Fruit fly (Drosophila melanogaster): ENCODE results near the gene CG13813.

Gene CG13813

DNA sequence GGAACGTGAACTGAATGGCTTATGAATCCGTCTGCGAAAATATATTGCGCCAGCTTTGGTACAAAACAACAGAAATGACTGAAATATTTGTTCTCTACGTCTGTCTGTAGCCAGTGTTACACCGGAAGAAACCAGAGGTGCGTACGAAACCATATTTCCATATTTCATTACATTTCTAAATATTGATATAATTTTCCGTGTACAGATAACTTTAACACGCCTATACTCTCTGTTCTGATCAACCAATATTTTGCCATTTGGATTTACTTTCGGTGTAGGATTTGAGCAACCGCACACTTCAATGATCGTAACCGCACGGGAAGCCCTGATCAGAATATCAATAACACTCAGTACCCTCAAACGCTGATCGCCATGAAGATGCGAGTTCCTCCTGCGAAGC is 36.7 kb upstream of the CG13813 start (continued):
- TF ChIP-seq chinmo (GFP tag; IDR thresholded peaks at IDR 0.05; ENCODE audit: partially characterized antibody) (0 out of 4 replicates have a peak, but pooled peaks have one; percentile 35), Antp (GFP tag; optimal IDR thresholded peaks at IDR 0.05) (peak; percentile 27), HHEX (GFP tag; optimal IDR thresholded peaks at IDR 0.05) (peak; percentile 36), CG14441 (GFP tag; IDR thresholded peaks at IDR 0.05) (peak; percentile 64), CG2712 (tag; optimal IDR thresholded peaks at IDR 0.05) (peak; percentile 31), en (GFP tag; optimal IDR thresholded peaks at IDR 0.05) (no peak), CG7357 (GFP tag; IDR thresholded peaks at IDR 0.05) (no peak), HmgD (GFP tag; optimal IDR thresholded peaks at IDR 0.05) (no peak), sqz (GFP tag; optimal IDR thresholded peaks at IDR 0.05) (no peak), CG3281 (GFP tag; optimal IDR thresholded peaks at IDR 0.05) (peak; percentile 32), CG10543 (GFP tag; optimal IDR thresholded peaks at IDR 0.05) (no peak), CG11085 (GFP tag; IDR thresholded peaks at IDR 0.05) (no peak), da (GFP tag; optimal IDR thresholded peaks at IDR 0.05) (no peak), Ptx1 (GFP tag; IDR thresholded peaks at IDR 0.05) (peak; percentile 43; the same call in 1 of the 2 replicates), slou (GFP tag; optimal IDR thresholded peaks at IDR 0.05) (no peak), sr (GFP tag; IDR thresholded peaks at IDR 0.05) (no peak), CG33557 (GFP tag; optimal IDR thresholded peaks at IDR 0.05) (no peak), ac (GFP tag; optimal IDR thresholded peaks at IDR 0.05) (no peak), CG2116 (GFP tag; optimal IDR thresholded peaks at IDR 0.05) (no peak), cas (GFP tag; IDR thresholded peaks at IDR 0.05) (no peak), fd96Cb (tag; optimal IDR thresholded peaks at IDR 0.05) (peak; percentile 29), CG9932 (GFP tag; IDR thresholded peaks at IDR 0.05) (peak; percentile 61), CG11560 (tag; IDR thresholded peaks at IDR 0.05) (no peak), Nf-YB (GFP tag; optimal IDR thresholded peaks at IDR 0.05) (no peak), BtbVII (GFP tag; optimal IDR thresholded peaks at IDR 0.05) (no peak), ro (GFP tag; IDR thresholded peaks at IDR 0.05) (no peak), CG7745 (tag; optimal IDR thresholded peaks at IDR 0.05) (no peak), CG10979 (tag; optimal IDR thresholded peaks at IDR 0.05) (peak; percentile 51), Camta (GFP tag; optimal IDR thresholded peaks at IDR 0.05) (peak; percentile 21), crc (GFP tag; optimal IDR thresholded peaks at IDR 0.05) (no peak), CG2120 (GFP tag; optimal IDR thresholded peaks at IDR 0.05) (peak; percentile 59), crp (GFP tag; optimal IDR thresholded peaks at IDR 0.05) (no peak), CG14050 (GFP tag; IDR thresholded peaks at IDR 0.05) (peak; percentile 29; the same call in 1 of the 3 replicates), jigr1 (GFP tag; IDR thresholded peaks at IDR 0.05) (no peak), Chrac-16 (GFP tag; optimal IDR thresholded peaks at IDR 0.05) (peak; percentile 30), br (optimal IDR thresholded peaks at IDR 0.05) (no peak), dimm (GFP tag; IDR thresholded peaks at IDR 0.05) (no peak), h (optimal IDR thresholded peaks at IDR 0.05) (no peak), CG17186 (GFP tag; optimal IDR thresholded peaks at IDR 0.05) (no peak), CG17802 (tag; optimal IDR thresholded peaks at IDR 0.05) (no peak), Opbp (GFP tag; IDR thresholded peaks at IDR 0.05; ENCODE audit: partially characterized antibody) (no peak), lov (optimal IDR thresholded peaks at IDR 0.05) (no peak), lov (GFP tag; IDR thresholded peaks at IDR 0.05) (0 out of 3 replicates have a peak, but pooled peaks have one; percentile 17), Hr39 (optimal IDR thresholded peaks at IDR 0.05) (no peak), CG10959 (GFP tag; IDR thresholded peaks at IDR 0.05) (peak; percentile 41; the same call in 1 of the 2 replicates), CG34224 (GFP tag; IDR thresholded peaks at IDR 0.05; ENCODE audit: partially characterized antibody) (no peak), so (GFP tag; IDR thresholded peaks at IDR 0.05) (peak; percentile 70; the same call in 1 of the 3 replicates), Bdp1 (GFP tag; optimal IDR thresholded peaks at IDR 0.05) (no peak), Oaz (GFP tag; IDR thresholded peaks at IDR 0.05) (no peak), CG8478 (optimal IDR thresholded peaks at IDR 0.05) (no peak), bowl (GFP tag; IDR thresholded peaks at IDR 0.05) (no peak), hkb (optimal IDR thresholded peaks at IDR 0.05) (no peak), hkb (GFP tag; IDR thresholded peaks at IDR 0.05) (no peak), trem (tag; optimal IDR thresholded peaks at IDR 0.05) (no peak)
